Worm (Caenorhabditis elegans) whole organism, L3 larva: Measurements from ENCODE around the gene F09B12.5.
A peak's percentile ranks its signal among the peaks of the same experiment; 100 is the strongest.

ENCODE experiments used
- ceh-82 ChIP-seq: fragments of 150-350 bp; optimal IDR thresholded peaks from 2 replicates; lab custom pipeline; 2014; ENCODE audit warnings: missing biosample characterization, missing genetic modification characterization
- egl-27 ChIP-seq: sonication (generic microtip); optimal IDR thresholded peaks from 4 replicates; lab custom pipeline; 2017; ENCODE audit warnings: missing biosample characterization, missing genetic modification reagents, missing genetic modification characterization
- lin-15B ChIP-seq: fragments of 150-350 bp; optimal IDR thresholded peaks from 2 replicates; lab custom pipeline; 2014; ENCODE audit warnings: missing biosample characterization, missing genetic modification characterization
- nhr-12 ChIP-seq: fragments of 150-350 bp; optimal IDR thresholded peaks from 2 replicates; lab custom pipeline; 2014; ENCODE audit warnings: missing biosample characterization, missing genetic modification characterization
- snpc-4 ChIP-seq: fragments of 150-350 bp; optimal IDR thresholded peaks from 2 replicates; lab custom pipeline; 2014; ENCODE audit warnings: missing biosample characterization, missing genetic modification characterization
- tbx-2 ChIP-seq: sonication (generic microtip); optimal IDR thresholded peaks from 2 replicates; lab custom pipeline; 2016; ENCODE audit warnings: mild to moderate bottlenecking, missing genetic modification characterization, missing compliant biosample characterization
- ztf-11 ChIP-seq: fragments of 150-350 bp; optimal IDR thresholded peaks from 2 replicates; lab custom pipeline; 2014; ENCODE audit warnings: missing biosample characterization, missing genetic modification characterization

ce11 chrX:15083795-15084194, 700 bp upstream of the F09B12.5 start, which contains the start of gene H40L08.1:
- TF ChIP-seq egl-27 (tag; lab: Kevin White, UChicago) (no peak), lin-15B (tag; lab: Kevin White, UChicago) (no peak), snpc-4 (tag; lab: Kevin White, UChicago) (peak; percentile 42), tbx-2 (tag; lab: Kevin White, UChicago) (no peak), nhr-12 (tag; lab: Kevin White, UChicago) (no peak), ztf-11 (tag; lab: Kevin White, UChicago) (no peak), ceh-82 (tag; lab: Kevin White, UChicago) (no peak)
